Worm (Caenorhabditis elegans) whole organism, young adult: Measurements from ENCODE around the gene npp-5.

Experiments
- B0019.2 ChIP-seq: fragments of 200-800 bp; sonication (Bioruptor generic); conservative IDR thresholded peaks from 2 replicates; pipeline ENCODE4 v1.3.6; 2022; ENCODE audit warnings: missing genetic modification reagents, missing genetic modification characterization, missing compliant biosample characterization
- B0035.1 ChIP-seq: sonication (generic microtip); optimal IDR thresholded peaks from 2 replicates; lab custom pipeline; 2016; ENCODE audit warnings: missing genetic modification characterization, mild to moderate bottlenecking, missing compliant biosample characterization, missing genotype, missing genetic modification reagents
- F22D6.2 ChIP-seq: sonication (generic microtip); optimal IDR thresholded peaks from 2 replicates; lab custom pipeline; 2016; ENCODE audit warnings: mild to moderate bottlenecking, missing genetic modification characterization, missing compliant biosample characterization
- F55B11.4 ChIP-seq: sonication (generic microtip); optimal IDR thresholded peaks from 2 replicates; lab custom pipeline; 2016; ENCODE audit warnings: missing compliant biosample characterization, missing genetic modification characterization, borderline replicate concordance; ENCODE audit not compliant: insufficient read depth
- F57A8.1 ChIP-seq: fragments of 200-800 bp; sonication (Bioruptor generic); optimal IDR thresholded peaks from 2 replicates; lab custom pipeline; 2018; ENCODE audit warnings: mild to moderate bottlenecking, missing genetic modification characterization, moderate library complexity, missing compliant biosample characterization
- F57C9.4 ChIP-seq: sonication (generic microtip); optimal IDR thresholded peaks from 2 replicates; lab custom pipeline; 2017; ENCODE audit warnings: mild to moderate bottlenecking, missing genetic modification characterization, missing compliant biosample characterization
- K12H6.12 ChIP-seq: fragments of 200-800 bp; sonication (Bioruptor generic); optimal IDR thresholded peaks from 2 replicates; lab custom pipeline; 2018; ENCODE audit warnings: mild to moderate bottlenecking, missing genetic modification characterization, missing compliant biosample characterization
- Y53F4B.3 ChIP-seq: fragments of 200-800 bp; sonication (Bioruptor generic); IDR thresholded peaks from 2 replicates; pipeline ENCODE4 v1.3.6; 2022; ENCODE audit warnings: missing genetic modification reagents, missing genetic modification characterization, missing compliant biosample characterization
- aptf-3 ChIP-seq: fragments of 200-800 bp; sonication (Bioruptor generic); IDR thresholded peaks from 2 replicates; pipeline ENCODE4 v1.3.6; 2022; ENCODE audit warnings: missing genetic modification characterization, missing compliant biosample characterization
- athp-1 ChIP-seq: sonication (generic microtip); optimal IDR thresholded peaks from 2 replicates; lab custom pipeline; 2017; ENCODE audit warnings: mild to moderate bottlenecking, missing genetic modification characterization, missing compliant biosample characterization
- attf-3 ChIP-seq: fragments of 200-800 bp; sonication (Bioruptor generic); conservative IDR thresholded peaks from 2 replicates; pipeline ENCODE4 v1.3.6; 2022; ENCODE audit warnings: missing genetic modification reagents, missing genetic modification characterization, missing compliant biosample characterization
- attf-6 ChIP-seq: fragments of 200-800 bp; sonication (Bioruptor generic); IDR thresholded peaks from 2 replicates; pipeline ENCODE4 v1.3.6; 2022; ENCODE audit warnings: missing genetic modification reagents, missing genetic modification characterization, missing compliant biosample characterization
- bed-2 ChIP-seq: fragments of 200-800 bp; sonication (Bioruptor generic); IDR thresholded peaks from 2 replicates; pipeline ENCODE4 v1.3.6; 2022; ENCODE audit warnings: missing genetic modification reagents, missing genetic modification characterization, missing compliant biosample characterization
- ccch-3 ChIP-seq: fragments of 200-800 bp; sonication (Bioruptor generic); optimal IDR thresholded peaks from 2 replicates; lab custom pipeline; 2018; ENCODE audit warnings: mild to moderate bottlenecking, missing genetic modification characterization, missing compliant biosample characterization
- ceh-27 ChIP-seq: fragments of 200-800 bp; sonication (Bioruptor generic); optimal IDR thresholded peaks from 2 replicates; lab custom pipeline; 2018; ENCODE audit warnings: mild to moderate bottlenecking, missing genetic modification characterization, moderate library complexity, missing compliant biosample characterization
- ekl-4 ChIP-seq: fragments of 200-800 bp; sonication (Bioruptor generic); IDR thresholded peaks from 2 replicates; pipeline ENCODE4 v1.3.6; 2022; ENCODE audit warnings: missing genetic modification reagents, missing genetic modification characterization, missing compliant biosample characterization
- fkh-3 ChIP-seq: sonication (generic microtip); optimal IDR thresholded peaks from 2 replicates; lab custom pipeline; 2016; ENCODE audit warnings: mild to moderate bottlenecking, missing genetic modification characterization, missing compliant biosample characterization
- him-1 ChIP-seq: sonication (generic microtip); optimal IDR thresholded peaks from 2 replicates; lab custom pipeline; 2016; ENCODE audit warnings: missing genotype, missing genetic modification reagents, missing genetic modification characterization, missing compliant biosample characterization
- let-526 ChIP-seq: fragments of 200-800 bp; sonication (Bioruptor generic); IDR thresholded peaks from 2 replicates; pipeline ENCODE4 v1.3.6; 2022; ENCODE audit warnings: missing genetic modification reagents, missing genetic modification characterization, missing compliant biosample characterization
- lin-26 ChIP-seq: fragments of 200-800 bp; sonication (Bioruptor generic); IDR thresholded peaks from 2 replicates; pipeline ENCODE4 v1.3.6; 2022; ENCODE audit warnings: missing genetic modification reagents, missing genetic modification characterization, missing compliant biosample characterization
- mxl-1 ChIP-seq: sonication (generic microtip); optimal IDR thresholded peaks from 2 replicates; lab custom pipeline; 2016; ENCODE audit warnings: missing genetic modification characterization, missing compliant biosample characterization
- nfyb-1 ChIP-seq: fragments of 200-800 bp; sonication (Bioruptor generic); IDR thresholded peaks from 2 replicates; pipeline ENCODE4 v1.3.6; 2022; ENCODE audit warnings: missing genetic modification reagents, missing genetic modification characterization, missing compliant biosample characterization
- nhr-80 ChIP-seq: sonication (generic microtip); optimal IDR thresholded peaks from 2 replicates; lab custom pipeline; 2016; ENCODE audit warnings: missing genetic modification characterization, missing compliant biosample characterization
- pbrm-1 ChIP-seq: fragments of 200-800 bp; sonication (Bioruptor generic); IDR thresholded peaks from 2 replicates; pipeline ENCODE4 v1.3.6; 2022; ENCODE audit warnings: missing genetic modification reagents, missing genetic modification characterization, missing compliant biosample characterization
- pha-4 ChIP-seq: fragments of 150-350 bp; sonication (generic microtip); optimal IDR thresholded peaks from 2 replicates; lab custom pipeline; 2014; ENCODE audit warnings: missing biosample characterization, missing genetic modification reagents, missing genetic modification characterization
- rec-8 ChIP-seq, 2 experiments: sonication (generic microtip); optimal IDR thresholded peaks; 2 replicates each; lab custom pipeline; 2016; ENCODE audit warnings: mild to moderate bottlenecking in 2 of 2, missing genetic modification characterization in 2 of 2, missing genetic modification reagents in 2 of 2, missing genotype in 2 of 2, missing biosample characterization in 1 of 2, missing compliant biosample characterization in 1 of 2, moderate library complexity in 1 of 2
- snpc-1.1 ChIP-seq: sonication (generic microtip); optimal IDR thresholded peaks from 2 replicates; lab custom pipeline; 2017; ENCODE audit warnings: missing genetic modification characterization, mild to moderate bottlenecking, missing compliant biosample characterization, antibody characterized with exemption, moderate library complexity, missing genotype, missing genetic modification reagents; ENCODE audit not compliant: insufficient read depth
- snpc-3.4 ChIP-seq: sonication (generic microtip); optimal IDR thresholded peaks from 2 replicates; lab custom pipeline; 2017; ENCODE audit warnings: missing genetic modification characterization, mild to moderate bottlenecking, missing compliant biosample characterization, antibody characterized with exemption, moderate library complexity, missing genotype, missing genetic modification reagents
- ztf-22 ChIP-seq: fragments of 200-800 bp; sonication (Bioruptor generic); optimal IDR thresholded peaks from 2 replicates; lab custom pipeline; 2018; ENCODE audit warnings: mild to moderate bottlenecking, missing genetic modification characterization, moderate library complexity, missing compliant biosample characterization
- ztf-26 ChIP-seq: sonication (generic microtip); optimal IDR thresholded peaks from 2 replicates; lab custom pipeline; 2017; ENCODE audit warnings: missing genetic modification characterization, missing compliant biosample characterization
- ztf-6 ChIP-seq: fragments of 200-800 bp; sonication (Bioruptor generic); IDR thresholded peaks from 2 replicates; pipeline ENCODE4 v1.3.6; 2022; ENCODE audit warnings: missing genetic modification reagents, missing genetic modification characterization, missing compliant biosample characterization

npp-5 gene

ce11 chrII:11547254-11547687 is 52.3 kb downstream of the npp-5 start, which contains the start of gene F54D5.7 (continued):
- TF ChIP-seq attf-6 (GFP tag; lab: Robert Waterston, UW): peak; percentile 43; the same call in 1 of the 2 replicates
- no peak for TF ChIP-seq F55B11.4
- TF ChIP-seq athp-1 (tag; lab: Kevin White, UChicago): peak; percentile 75
- TF ChIP-seq ztf-6 (GFP tag; lab: Robert Waterston, UW): no peak
- TF ChIP-seq ztf-22 (GFP tag; lab: Kevin White, UChicago): no peak
- TF ChIP-seq ztf-26 (tag; lab: Kevin White, UChicago): peak; percentile 73
- no peak for TF ChIP-seq F57C9.4 (tag; lab: Kevin White, UChicago)
- TF ChIP-seq Y53F4B.3 (GFP tag; lab: Robert Waterston, UW): no peak
- peak; percentile 39; the same call in 1 of the 2 replicates for TF ChIP-seq ekl-4 (GFP tag; lab: Robert Waterston, UW)
- TF ChIP-seq ceh-27 (GFP tag; lab: Kevin White, UChicago): peak; percentile 42
- TF ChIP-seq pha-4 (tag; lab: Kevin White, UChicago): no peak
- TF ChIP-seq B0035.1 (tag; lab: Kevin White, UChicago): peak; percentile 62
- no peak for TF ChIP-seq rec-8 (tag; optimal IDR thresholded peaks at IDR 0.05; lab: Kevin White, UChicago)
- peak; percentile 53 for TF ChIP-seq mxl-1 (tag; lab: Kevin White, UChicago)
- TF ChIP-seq F57A8.1 (GFP tag; lab: Kevin White, UChicago): no peak
- TF ChIP-seq him-1 (tag; lab: Kevin White, UChicago): no peak
- TF ChIP-seq nhr-80 (tag; lab: Kevin White, UChicago): peak; percentile 57
- no peak for TF ChIP-seq aptf-3 (GFP tag; lab: Robert Waterston, UW)
- peak; percentile 42 for TF ChIP-seq K12H6.12 (tag; lab: Kevin White, UChicago)
- no peak for TF ChIP-seq fkh-3 (tag; lab: Kevin White, UChicago)
- 0 out of 2 replicates have a peak, but pooled peaks have one; percentile 35 for TF ChIP-seq attf-3 (GFP tag; lab: Robert Waterston, UW)
- TF ChIP-seq let-526 (GFP tag; lab: Robert Waterston, UW): 0 out of 2 replicates have a peak, but pooled peaks have one; percentile 17
- TF ChIP-seq lin-26 (GFP tag; lab: Robert Waterston, UW): no peak
- peak; percentile 11 for TF ChIP-seq F22D6.2
- no peak for TF ChIP-seq ccch-3 (GFP tag; lab: Kevin White, UChicago)
- peak; percentile 84; the same call in 1 of the 2 replicates for TF ChIP-seq nfyb-1
- no peak for TF ChIP-seq bed-2
- TF ChIP-seq snpc-3.4 (tag; lab: Kevin White, UChicago): peak; percentile 70
- TF ChIP-seq pbrm-1 (GFP tag; lab: Robert Waterston, UW): peak; percentile 65; the same call in 1 of the 2 replicates
- TF ChIP-seq B0019.2 (GFP tag; lab: Robert Waterston, UW): no peak
- no peak for TF ChIP-seq snpc-1.1 (tag; lab: Kevin White, UChicago)
- TF ChIP-seq, all 124 proteins: peak for 68
